Worm (Caenorhabditis elegans): ENCODE results near the gene Y54G2A.32.

ce11 chrIV:2793956-2794355, 9.8 kb upstream of the Y54G2A.32 start:
- TF ChIP-seq daf-12 (tag; optimal IDR thresholded peaks at IDR 0.05) (no peak), vab-7 (GFP tag; IDR thresholded peaks at IDR 0.05) (no peak), nhr-11 (tag; optimal IDR thresholded peaks at IDR 0.05) (no peak), mep-1 (tag; optimal IDR thresholded peaks at IDR 0.05) (no peak), F49E8.2 (tag; optimal IDR thresholded peaks at IDR 0.05; ENCODE audit: borderline replicate concordance) (no peak), unc-130 (GFP tag; optimal IDR thresholded peaks at IDR 0.05) (no peak), mdt-29 (GFP tag; IDR thresholded peaks at IDR 0.05) (no peak), nhr-76 (tag; optimal IDR thresholded peaks at IDR 0.05) (no peak), egl-27 (tag; optimal IDR thresholded peaks at IDR 0.05) (no peak), nhr-6 (tag; optimal IDR thresholded peaks at IDR 0.05) (no peak), ceh-20 (GFP tag; IDR thresholded peaks at IDR 0.05) (no peak), lin-15B (tag; optimal IDR thresholded peaks at IDR 0.05) (no peak), nhr-102 (tag; optimal IDR thresholded peaks at IDR 0.05) (no peak)
